Fruit fly (Drosophila melanogaster) whole organism, embryonic: ENCODE data around the gene mRpL27.

ENCODE experiments used
- Bdp1 ChIP-seq: fragments of 200-800 bp; sonication (Bioruptor generic); optimal IDR thresholded peaks from 3 replicates; lab custom pipeline; 2016; ENCODE audit warnings: missing biosample characterization, missing genetic modification characterization
- Bgb ChIP-seq: fragments of 200-800 bp; sonication (Bioruptor generic); IDR thresholded peaks from 2 replicates; pipeline ENCODE4 v1.3.6; 2022; ENCODE audit warnings: missing biosample characterization, missing genetic modification characterization; ENCODE audit not compliant: partially characterized antibody
- CG10274 ChIP-seq: fragments of 200-800 bp; sonication (Bioruptor generic); optimal IDR thresholded peaks from 3 replicates; lab custom pipeline; 2017; ENCODE audit warnings: missing biosample characterization, mild to moderate bottlenecking, missing genetic modification characterization
- CG10431 ChIP-seq: fragments of 200-800 bp; sonication (Bioruptor generic); optimal IDR thresholded peaks from 3 replicates; lab custom pipeline; 2018; ENCODE audit warnings: missing biosample characterization, mild to moderate bottlenecking, missing genetic modification characterization
- CG10462 ChIP-seq: fragments of 200-800 bp; sonication (Bioruptor generic); optimal IDR thresholded peaks from 2 replicates; lab custom pipeline; 2016; ENCODE audit warnings: missing biosample characterization, missing genetic modification characterization
- CG10654 ChIP-seq: fragments of 200-800 bp; sonication (Bioruptor generic); optimal IDR thresholded peaks from 2 replicates; lab custom pipeline; 2016; ENCODE audit warnings: missing biosample characterization, missing genetic modification characterization
- CG10959 ChIP-seq: fragments of 200-800 bp; sonication (Bioruptor generic); IDR thresholded peaks from 2 replicates; pipeline ENCODE4 v1.3.6; 2022; ENCODE audit warnings: missing biosample characterization, missing genetic modification characterization
- CG1233 ChIP-seq: fragments of 200-800 bp; sonication (Bioruptor generic); optimal IDR thresholded peaks from 4 replicates; lab custom pipeline; 2018; ENCODE audit warnings: missing biosample characterization, mild to moderate bottlenecking, missing genetic modification characterization
- CG14014 ChIP-seq: fragments of 200-800 bp; sonication (Bioruptor generic); IDR thresholded peaks from 2 replicates; pipeline ENCODE4 v1.3.6; 2022; ENCODE audit warnings: missing biosample characterization, missing genetic modification characterization
- CG15514 ChIP-seq: fragments of 200-800 bp; sonication (Bioruptor generic); optimal IDR thresholded peaks from 3 replicates; lab custom pipeline; 2017; ENCODE audit warnings: missing biosample characterization, missing genetic modification characterization, mild to moderate bottlenecking, moderate library complexity, missing genetic modification reagents
- CG1603 ChIP-seq: fragments of 200-800 bp; sonication (Bioruptor generic); optimal IDR thresholded peaks from 2 replicates; lab custom pipeline; 2019; ENCODE audit warnings: missing biosample characterization, mild to moderate bottlenecking, missing genetic modification characterization, moderate library complexity
- CG17912 ChIP-seq: fragments of 200-800 bp; sonication (Bioruptor generic); optimal IDR thresholded peaks from 2 replicates; lab custom pipeline; 2018; ENCODE audit warnings: missing biosample characterization, mild to moderate bottlenecking, missing genetic modification characterization
- CG31441 ChIP-seq: fragments of 200-800 bp; sonication (Bioruptor generic); IDR thresholded peaks from 2 replicates; pipeline ENCODE4 v1.3.6; 2022; ENCODE audit warnings: missing biosample characterization, missing genetic modification characterization
- CG32767 ChIP-seq: fragments of 200-800 bp; sonication (Bioruptor generic); IDR thresholded peaks from 2 replicates; pipeline ENCODE4 v1.3.6; 2022; ENCODE audit warnings: missing biosample characterization, missing genetic modification characterization
- CG4360 ChIP-seq: fragments of 200-800 bp; sonication (Bioruptor generic); IDR thresholded peaks from 2 replicates; pipeline ENCODE4 v1.3.6; 2022; ENCODE audit warnings: missing biosample characterization, missing genetic modification characterization
- CG4424 ChIP-seq: fragments of 200-800 bp; sonication (Bioruptor generic); optimal IDR thresholded peaks from 3 replicates; lab custom pipeline; 2016; ENCODE audit warnings: missing biosample characterization, missing genetic modification characterization
- CG6272 ChIP-seq: fragments of 200-800 bp; sonication (Bioruptor generic); IDR thresholded peaks from 2 replicates; pipeline ENCODE4 v1.3.6; 2022; ENCODE audit warnings: missing biosample characterization, missing genetic modification characterization
- CG6854 ChIP-seq: fragments of 200-800 bp; sonication (Bioruptor generic); optimal IDR thresholded peaks from 3 replicates; lab custom pipeline; 2017; ENCODE audit warnings: missing biosample characterization, mild to moderate bottlenecking, missing genetic modification characterization
- CG7372 ChIP-seq: fragments of 200-800 bp; sonication (Bioruptor generic); IDR thresholded peaks from 2 replicates; pipeline ENCODE4 v1.3.6; 2022; ENCODE audit warnings: missing biosample characterization, missing genetic modification characterization
- CG9797 ChIP-seq: fragments of 200-800 bp; sonication (Bioruptor generic); optimal IDR thresholded peaks from 3 replicates; lab custom pipeline; 2018; ENCODE audit warnings: missing biosample characterization, mild to moderate bottlenecking, missing genetic modification characterization
- CG9817 ChIP-seq: fragments of 200-800 bp; sonication (Bioruptor generic); optimal IDR thresholded peaks from 2 replicates; lab custom pipeline; 2018; ENCODE audit warnings: missing biosample characterization, mild to moderate bottlenecking, missing genetic modification characterization, moderate library complexity
- D19B ChIP-seq: fragments of 200-800 bp; sonication (Bioruptor generic); optimal IDR thresholded peaks from 2 replicates; lab custom pipeline; 2017; ENCODE audit warnings: missing biosample characterization, mild to moderate bottlenecking, missing genetic modification characterization
- ERR ChIP-seq: fragments of 200-800 bp; sonication (Bioruptor generic); optimal IDR thresholded peaks from 2 replicates; lab custom pipeline; 2016; ENCODE audit warnings: missing biosample characterization, missing genetic modification characterization
- Hey ChIP-seq: fragments of 200-800 bp; sonication (Bioruptor generic); optimal IDR thresholded peaks from 3 replicates; lab custom pipeline; 2018; ENCODE audit warnings: missing biosample characterization, mild to moderate bottlenecking, missing genetic modification characterization
- Hmx ChIP-seq: fragments of 200-800 bp; sonication (Bioruptor generic); optimal IDR thresholded peaks from 2 replicates; lab custom pipeline; 2016; ENCODE audit warnings: missing biosample characterization, missing genetic modification characterization
- Hr3 ChIP-seq: fragments of 200-800 bp; sonication (Bioruptor generic); optimal IDR thresholded peaks from 3 replicates; lab custom pipeline; 2016; ENCODE audit warnings: missing biosample characterization, missing genetic modification characterization
- Hsf ChIP-seq: fragments of 200-800 bp; sonication (Bioruptor generic); optimal IDR thresholded peaks from 3 replicates; lab custom pipeline; 2016; ENCODE audit warnings: missing biosample characterization, missing genetic modification characterization
- Kr ChIP-seq: fragments of 200-800 bp; sonication (Bioruptor generic); optimal IDR thresholded peaks from 2 replicates; lab custom pipeline; 2017; ENCODE audit warnings: missing biosample characterization, mild to moderate bottlenecking, missing genetic modification characterization
- MBD-R2 ChIP-seq: fragments of 200-800 bp; sonication (Bioruptor generic); IDR thresholded peaks from 2 replicates; pipeline ENCODE4 v1.3.6; 2022; ENCODE audit warnings: missing biosample characterization, missing genetic modification characterization
- NFAT ChIP-seq: fragments of 200-800 bp; sonication (Bioruptor generic); IDR thresholded peaks from 2 replicates; pipeline ENCODE4 v1.3.6; 2022; ENCODE audit warnings: missing biosample characterization, missing genetic modification characterization
- ab ChIP-seq: fragments of 200-800 bp; sonication (Bioruptor generic); optimal IDR thresholded peaks from 2 replicates; lab custom pipeline; 2016; ENCODE audit warnings: missing biosample characterization, missing genetic modification characterization
- bab2 ChIP-seq: fragments of 200-800 bp; sonication (Bioruptor generic); optimal IDR thresholded peaks from 2 replicates; lab custom pipeline; 2016; ENCODE audit warnings: missing biosample characterization, missing genetic modification characterization
- chn ChIP-seq: fragments of 200-800 bp; sonication (Bioruptor generic); optimal IDR thresholded peaks from 2 replicates; lab custom pipeline; 2016; ENCODE audit warnings: missing biosample characterization, missing genetic modification characterization
- dmrt99B ChIP-seq: fragments of 200-800 bp; sonication (Bioruptor generic); optimal IDR thresholded peaks from 2 replicates; lab custom pipeline; 2018; ENCODE audit warnings: missing biosample characterization, mild to moderate bottlenecking, missing genetic modification characterization, moderate library complexity
- fd3F ChIP-seq: fragments of 200-800 bp; sonication (Bioruptor generic); optimal IDR thresholded peaks from 2 replicates; lab custom pipeline; 2018; ENCODE audit warnings: missing biosample characterization, mild to moderate bottlenecking, missing genetic modification characterization, moderate library complexity
- fd64A ChIP-seq: fragments of 200-800 bp; sonication (Bioruptor generic); optimal IDR thresholded peaks from 3 replicates; lab custom pipeline; 2018; ENCODE audit warnings: missing biosample characterization, mild to moderate bottlenecking, missing genetic modification characterization
- hkb ChIP-seq, 2 experiments: fragments of 200-800 bp in 1 of 2; fragments of >200 bp in 1 of 2; sonication (Bioruptor generic) in 1 of 2; IDR thresholded peaks in 1 of 2; optimal IDR thresholded peaks in 1 of 2; 2 replicates each; pipeline versions ENCODE4 v1.3.6 to Lab custom; 2017 to 2022; ENCODE audit warnings: missing biosample characterization in 1 of 2, missing genetic modification characterization in 1 of 2
- ind ChIP-seq: fragments of 200-800 bp; sonication (Bioruptor generic); optimal IDR thresholded peaks from 3 replicates; lab custom pipeline; 2016; ENCODE audit warnings: missing biosample characterization, missing genetic modification characterization
- inv ChIP-seq: fragments of 200-800 bp; sonication (Bioruptor generic); IDR thresholded peaks from 2 replicates; pipeline ENCODE4 v1.3.6; 2022; ENCODE audit warnings: missing biosample characterization, missing genetic modification characterization; ENCODE audit not compliant: partially characterized antibody
- jing ChIP-seq: fragments of 200-800 bp; sonication (Bioruptor generic); optimal IDR thresholded peaks from 2 replicates; lab custom pipeline; 2018; ENCODE audit warnings: missing biosample characterization, mild to moderate bottlenecking, missing genetic modification characterization
- lilli ChIP-seq: fragments of 200-800 bp; sonication (Bioruptor generic); optimal IDR thresholded peaks from 3 replicates; lab custom pipeline; 2016; ENCODE audit warnings: missing biosample characterization, missing genetic modification characterization
- onecut ChIP-seq: fragments of 200-800 bp; sonication (Bioruptor generic); IDR thresholded peaks from 2 replicates; pipeline ENCODE4 v1.3.6; 2022; ENCODE audit warnings: missing biosample characterization, missing genetic modification characterization
- row ChIP-seq: fragments of 200-800 bp; sonication (Bioruptor generic); IDR thresholded peaks from 3 replicates; pipeline ENCODE4 v1.3.6; 2022; ENCODE audit warnings: missing biosample characterization, missing genetic modification characterization
- sob ChIP-seq: fragments of 200-800 bp; sonication (Bioruptor generic); IDR thresholded peaks from 2 replicates; pipeline ENCODE4 v1.3.6; 2022; ENCODE audit warnings: missing biosample characterization, missing genetic modification characterization
- sqz ChIP-seq: fragments of 200-800 bp; sonication (Bioruptor generic); optimal IDR thresholded peaks from 3 replicates; lab custom pipeline; 2018; ENCODE audit warnings: missing biosample characterization, mild to moderate bottlenecking, missing genetic modification characterization
- tio ChIP-seq: fragments of 200-800 bp; sonication (Bioruptor generic); optimal IDR thresholded peaks from 2 replicates; lab custom pipeline; 2017; ENCODE audit warnings: missing biosample characterization, missing genetic modification characterization, inconsistent platforms
- trem ChIP-seq: fragments of 200-800 bp; optimal IDR thresholded peaks from 3 replicates; lab custom pipeline; 2019; ENCODE audit warnings: missing biosample characterization, mild to moderate bottlenecking, missing genetic modification characterization, moderate library complexity
- vfl ChIP-seq: fragments of 200-800 bp; sonication (Bioruptor generic); optimal IDR thresholded peaks from 2 replicates; lab custom pipeline; 2016; ENCODE audit warnings: missing biosample characterization, missing genetic modification characterization
- zen2 ChIP-seq: fragments of 200-800 bp; sonication (Bioruptor generic); IDR thresholded peaks from 3 replicates; pipeline ENCODE4 v1.3.6; 2022; ENCODE audit warnings: missing biosample characterization, missing genetic modification characterization; ENCODE audit not compliant: partially characterized antibody

mRpL27 gene

DNA sequence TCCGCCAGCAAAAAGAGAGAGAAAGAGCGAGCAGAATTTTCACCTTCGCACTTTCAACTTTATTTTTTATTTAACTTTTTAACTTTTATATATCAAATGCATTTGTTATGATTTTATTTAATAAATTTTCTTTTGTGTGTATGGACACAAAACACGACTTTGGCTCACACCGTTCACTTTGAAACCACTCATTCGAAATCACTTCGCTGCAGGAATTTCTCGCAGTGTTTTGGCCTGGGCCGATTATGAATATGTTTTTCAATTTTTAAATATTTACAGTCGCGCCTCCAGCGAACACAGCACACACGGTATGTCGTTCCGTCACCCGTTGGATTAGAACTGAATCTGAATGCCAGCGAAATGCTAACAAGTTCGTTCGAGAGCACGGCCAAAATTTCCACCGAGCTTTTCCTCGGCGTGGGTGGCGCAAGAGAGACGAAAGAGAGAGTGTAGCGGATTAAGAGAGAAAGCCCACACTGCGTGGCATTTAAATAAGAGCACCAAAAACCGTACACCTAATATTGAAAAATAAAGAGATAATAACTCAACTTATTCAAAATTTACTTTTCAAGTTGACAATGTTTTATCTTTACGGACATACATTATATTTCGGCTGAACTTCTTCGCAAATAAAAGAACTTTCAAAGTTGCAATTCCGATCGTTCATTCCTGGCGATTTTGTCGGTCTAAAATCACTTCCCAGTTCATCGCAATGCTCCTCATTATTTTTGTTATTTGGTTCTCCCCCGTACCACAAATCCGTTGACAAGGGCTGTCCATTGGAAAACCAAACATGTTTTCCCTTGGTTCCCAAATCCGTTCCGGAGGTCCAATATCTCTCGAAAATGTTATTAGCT lies 18.3 kb downstream of the mRpL27 start, which contains the start of gene CG15431 (continued):
- TF ChIP-seq MBD-R2: peak; percentile 35; the same call in 1 of the 2 replicates
- no peak for TF ChIP-seq sqz
- peak; percentile 49 for TF ChIP-seq NFAT (GFP tag; lab: Robert Waterston, UW)
- TF ChIP-seq CG4424 (GFP tag; lab: Kevin White, UChicago): peak; percentile 17
- no peak for TF ChIP-seq ERR (GFP tag; lab: Kevin White, UChicago)
- TF ChIP-seq CG4360: no peak
- TF ChIP-seq fd3F: peak; percentile 49
- no peak for TF ChIP-seq hkb (optimal IDR thresholded peaks at IDR 0.05; lab: Kevin White, UChicago)
- TF ChIP-seq hkb (GFP tag; IDR thresholded peaks at IDR 0.05; lab: Robert Waterston, UW): peak; percentile 67
- TF ChIP-seq CG6272 (GFP tag; lab: Robert Waterston, UW): peak; percentile 35; the same call in 1 of the 2 replicates
- no peak; the same call in 1 of the 3 replicates for TF ChIP-seq zen2 (GFP tag; lab: Robert Waterston, UW)
- TF ChIP-seq bab2: peak; percentile 33
- TF ChIP-seq CG9797 (GFP tag; lab: Kevin White, UChicago): no peak
- no peak for TF ChIP-seq fd64A
- TF ChIP-seq CG14014 (GFP tag; lab: Robert Waterston, UW): peak; percentile 64; the same call in 1 of the 2 replicates
- no peak for TF ChIP-seq Bdp1 (GFP tag; lab: Kevin White, UChicago)
- TF ChIP-seq Bgb (GFP tag; lab: Robert Waterston, UW): peak; percentile 49; the same call in 1 of the 2 replicates
- peak; percentile 43 for TF ChIP-seq onecut (GFP tag; lab: Robert Waterston, UW)
- peak; percentile 33 for TF ChIP-seq Hsf
- TF ChIP-seq CG31441 (GFP tag; lab: Robert Waterston, UW): peak; percentile 46; the same call in 1 of the 2 replicates
- peak; percentile 11 for TF ChIP-seq jing (GFP tag; lab: Kevin White, UChicago)
- TF ChIP-seq Hmx: no peak
- peak; percentile 71 for TF ChIP-seq row (GFP tag; lab: Robert Waterston, UW)
- peak; percentile 21 for TF ChIP-seq vfl (GFP tag; lab: Kevin White, UChicago)
- TF ChIP-seq CG9817 (tag; lab: Kevin White, UChicago): peak; percentile 29
- no peak for TF ChIP-seq trem
- TF ChIP-seq CG10959 (GFP tag; lab: Robert Waterston, UW): no peak
- peak; percentile 50 for TF ChIP-seq ind
- no peak for TF ChIP-seq ab (GFP tag; lab: Kevin White, UChicago)
- peak; percentile 51 for TF ChIP-seq CG6854 (GFP tag; lab: Kevin White, UChicago)
- TF ChIP-seq lilli (GFP tag; lab: Kevin White, UChicago): peak; percentile 69
- no peak for TF ChIP-seq CG10462 (GFP tag; lab: Kevin White, UChicago)
- peak; percentile 30 for TF ChIP-seq CG1233
- TF ChIP-seq chn: peak; percentile 14
- peak; percentile 16 for TF ChIP-seq Hr3 (GFP tag; lab: Kevin White, UChicago)
- no peak for TF ChIP-seq Hey (tag; lab: Kevin White, UChicago)
- no peak for TF ChIP-seq Kr (GFP tag; lab: Kevin White, UChicago)
- TF ChIP-seq CG17912: no peak
- TF ChIP-seq tio (GFP tag; lab: Kevin White, UChicago): no peak
- TF ChIP-seq D19B (GFP tag; lab: Kevin White, UChicago): no peak
- TF ChIP-seq CG10274 (GFP tag; lab: Kevin White, UChicago): peak; percentile 21
- peak; percentile 43 for TF ChIP-seq CG10654
- TF ChIP-seq CG1603 (tag; lab: Kevin White, UChicago): peak; percentile 27
- peak; percentile 71 for TF ChIP-seq sob
- no peak for TF ChIP-seq inv (GFP tag; lab: Robert Waterston, UW)
- peak; percentile 58 for TF ChIP-seq CG32767 (GFP tag; lab: Robert Waterston, UW)
- peak; percentile 69 for TF ChIP-seq CG15514 (GFP tag; lab: Kevin White, UChicago)
- peak; percentile 51 for TF ChIP-seq CG7372
- peak; percentile 73 for TF ChIP-seq dmrt99B (tag; lab: Kevin White, UChicago)
- TF ChIP-seq CG10431 (GFP tag; lab: Kevin White, UChicago): no peak
